Fruit fly (Drosophila melanogaster) whole organism, embryonic: Measurements from ENCODE around the gene MED15.

Experiments used
- ATbp ChIP-seq: fragments of 200-800 bp; sonication (Bioruptor generic); optimal IDR thresholded peaks from 2 replicates; lab custom pipeline; 2017; ENCODE audit warnings: missing biosample characterization, mild to moderate bottlenecking, missing genetic modification characterization, missing genetic modification reagents
- Antp ChIP-seq: fragments of 200-800 bp; sonication (Bioruptor generic); optimal IDR thresholded peaks from 3 replicates; lab custom pipeline; 2016; ENCODE audit warnings: missing biosample characterization, missing genetic modification characterization
- Atf3 ChIP-seq: fragments of 200-800 bp; sonication (Bioruptor generic); optimal IDR thresholded peaks from 3 replicates; lab custom pipeline; 2016; ENCODE audit warnings: missing biosample characterization, missing genetic modification characterization
- CG10267 ChIP-seq: fragments of 200-800 bp; sonication (Bioruptor generic); optimal IDR thresholded peaks from 2 replicates; lab custom pipeline; 2018; ENCODE audit warnings: missing biosample characterization, mild to moderate bottlenecking, missing genetic modification characterization, moderate library complexity
- CG11456 ChIP-seq: fragments of 200-800 bp; sonication (Bioruptor generic); IDR thresholded peaks from 3 replicates; pipeline ENCODE4 v1.3.6; 2022; ENCODE audit warnings: missing biosample characterization, missing genetic modification characterization
- CG11504 ChIP-seq: fragments of 200-800 bp; sonication (Bioruptor generic); optimal IDR thresholded peaks from 3 replicates; lab custom pipeline; 2019; ENCODE audit warnings: missing biosample characterization, mild to moderate bottlenecking, missing genetic modification characterization, moderate library complexity
- CG12104 ChIP-seq: fragments of 200-800 bp; sonication (Bioruptor generic); optimal IDR thresholded peaks from 3 replicates; lab custom pipeline; 2016; ENCODE audit warnings: missing biosample characterization, missing genetic modification characterization
- CG13894 ChIP-seq: fragments of 200-800 bp; sonication (Bioruptor generic); optimal IDR thresholded peaks from 3 replicates; lab custom pipeline; 2018; ENCODE audit warnings: missing biosample characterization, mild to moderate bottlenecking, missing genetic modification characterization, moderate library complexity
- CG17568 ChIP-seq: fragments of 200-800 bp; sonication (Bioruptor generic); optimal IDR thresholded peaks from 2 replicates; lab custom pipeline; 2018; ENCODE audit warnings: missing biosample characterization, mild to moderate bottlenecking, missing genetic modification characterization, moderate library complexity
- CG18011 ChIP-seq: fragments of 200-800 bp; sonication (Bioruptor generic); optimal IDR thresholded peaks from 2 replicates; lab custom pipeline; 2017; ENCODE audit warnings: missing biosample characterization, missing genetic modification characterization, mild to moderate bottlenecking, moderate library complexity, missing genotype
- CG2889 ChIP-seq: fragments of 200-800 bp; sonication (Bioruptor generic); IDR thresholded peaks from 3 replicates; pipeline ENCODE4 v1.3.6; 2022; ENCODE audit warnings: missing biosample characterization, missing genetic modification characterization
- CG3065 ChIP-seq: fragments of 200-800 bp; sonication (Bioruptor generic); optimal IDR thresholded peaks from 2 replicates; lab custom pipeline; 2016; ENCODE audit warnings: missing biosample characterization, missing genetic modification characterization
- CG31441 ChIP-seq: fragments of 200-800 bp; sonication (Bioruptor generic); IDR thresholded peaks from 2 replicates; pipeline ENCODE4 v1.3.6; 2022; ENCODE audit warnings: missing biosample characterization, missing genetic modification characterization
- CG33213 ChIP-seq: fragments of 200-800 bp; sonication (Bioruptor generic); optimal IDR thresholded peaks from 3 replicates; lab custom pipeline; 2016; ENCODE audit warnings: missing biosample characterization, missing genetic modification characterization
- CG4617 ChIP-seq: fragments of 200-800 bp; sonication (Bioruptor generic); optimal IDR thresholded peaks from 3 replicates; lab custom pipeline; 2016; ENCODE audit warnings: missing biosample characterization, missing genetic modification characterization, borderline replicate concordance
- CG6175 ChIP-seq: fragments of 200-800 bp; sonication (Bioruptor generic); IDR thresholded peaks from 3 replicates; pipeline ENCODE4 v1.3.6; 2022; ENCODE audit warnings: missing biosample characterization, missing genetic modification characterization
- CG9437 ChIP-seq: fragments of 200-800 bp; sonication (Bioruptor generic); optimal IDR thresholded peaks from 2 replicates; lab custom pipeline; 2018; ENCODE audit warnings: missing biosample characterization, mild to moderate bottlenecking, missing genetic modification characterization
- CG9727 ChIP-seq: fragments of 200-800 bp; sonication (Bioruptor generic); optimal IDR thresholded peaks from 3 replicates; lab custom pipeline; 2017; ENCODE audit warnings: missing biosample characterization, mild to moderate bottlenecking, missing genetic modification characterization
- CG9797 ChIP-seq: fragments of 200-800 bp; sonication (Bioruptor generic); optimal IDR thresholded peaks from 3 replicates; lab custom pipeline; 2018; ENCODE audit warnings: missing biosample characterization, mild to moderate bottlenecking, missing genetic modification characterization
- Deaf1 ChIP-seq: fragments of 200-800 bp; optimal IDR thresholded peaks from 3 replicates; lab custom pipeline; 2019; ENCODE audit warnings: missing biosample characterization, mild to moderate bottlenecking, missing genetic modification characterization, moderate library complexity
- Dip3 ChIP-seq: fragments of 200-800 bp; sonication (Bioruptor generic); optimal IDR thresholded peaks from 3 replicates; lab custom pipeline; 2016; ENCODE audit warnings: missing biosample characterization, missing genetic modification characterization
- Doc3 ChIP-seq: fragments of 200-800 bp; sonication (Bioruptor generic); IDR thresholded peaks from 3 replicates; pipeline ENCODE4 v1.3.6; 2022; ENCODE audit warnings: missing biosample characterization, missing genetic modification characterization; ENCODE audit not compliant: partially characterized antibody
- Dp ChIP-seq: fragments of 200-800 bp; sonication (Bioruptor generic); optimal IDR thresholded peaks from 2 replicates; lab custom pipeline; 2018; ENCODE audit warnings: missing biosample characterization, mild to moderate bottlenecking, missing genetic modification characterization, moderate library complexity
- Hmr ChIP-seq: fragments of 200-800 bp; sonication (Bioruptor generic); optimal IDR thresholded peaks from 3 replicates; lab custom pipeline; 2017; ENCODE audit warnings: mild to moderate bottlenecking, missing biosample characterization, missing genetic modification reagents, missing genetic modification characterization
- Hr3 ChIP-seq: fragments of 200-800 bp; sonication (Bioruptor generic); optimal IDR thresholded peaks from 3 replicates; lab custom pipeline; 2016; ENCODE audit warnings: missing biosample characterization, missing genetic modification characterization
- Jarid2 ChIP-seq: fragments of 200-800 bp; sonication (Bioruptor generic); optimal IDR thresholded peaks from 3 replicates; lab custom pipeline; 2017; ENCODE audit warnings: mild to moderate bottlenecking, missing biosample characterization, missing genetic modification reagents, missing genetic modification characterization
- MBD-R2 ChIP-seq: fragments of 200-800 bp; sonication (Bioruptor generic); IDR thresholded peaks from 2 replicates; pipeline ENCODE4 v1.3.6; 2022; ENCODE audit warnings: missing biosample characterization, missing genetic modification characterization
- Max ChIP-seq: fragments of 200-800 bp; sonication (Bioruptor generic); optimal IDR thresholded peaks from 2 replicates; lab custom pipeline; 2016; ENCODE audit warnings: missing biosample characterization, mild to moderate bottlenecking, missing genetic modification characterization
- Mes4 ChIP-seq: fragments of 200-800 bp; sonication (Bioruptor generic); optimal IDR thresholded peaks from 2 replicates; lab custom pipeline; 2016; ENCODE audit warnings: missing biosample characterization, missing genetic modification characterization
- Usf ChIP-seq: fragments of 200-800 bp; sonication (Bioruptor generic); optimal IDR thresholded peaks from 2 replicates; lab custom pipeline; 2017; ENCODE audit warnings: missing genotype, missing biosample characterization, missing genetic modification characterization
- bsh ChIP-seq, 2 experiments: fragments of 200-800 bp; sonication (Bioruptor generic); optimal IDR thresholded peaks; 2 replicates each; lab custom pipeline; 2017 to 2018; ENCODE audit warnings: mild to moderate bottlenecking in 2 of 2, missing biosample characterization in 2 of 2, missing genetic modification characterization in 2 of 2, moderate library complexity in 1 of 2
- cato ChIP-seq: fragments of 200-800 bp; sonication (Bioruptor generic); optimal IDR thresholded peaks from 2 replicates; lab custom pipeline; 2016; ENCODE audit warnings: missing biosample characterization, missing genetic modification characterization, borderline replicate concordance
- dati ChIP-seq: fragments of 200-800 bp; sonication (Bioruptor generic); IDR thresholded peaks from 2 replicates; pipeline ENCODE4 v1.3.6; 2022; ENCODE audit warnings: missing biosample characterization, missing genetic modification characterization
- dimm ChIP-seq: fragments of 200-800 bp; sonication (Bioruptor generic); IDR thresholded peaks from 2 replicates; pipeline ENCODE4 v1.3.6; 2022; ENCODE audit warnings: missing biosample characterization, missing genetic modification characterization
- esg ChIP-seq: fragments of 200-800 bp; sonication (Bioruptor generic); conservative IDR thresholded peaks from 2 replicates; pipeline ENCODE4 v1.3.6; 2022; ENCODE audit warnings: missing biosample characterization, missing genetic modification characterization
- fru ChIP-seq: fragments of >200 bp; optimal IDR thresholded peaks from 2 replicates; lab custom pipeline; 2017
- gcm ChIP-seq: fragments of 200-800 bp; sonication (Bioruptor generic); optimal IDR thresholded peaks from 2 replicates; lab custom pipeline; 2019; ENCODE audit warnings: missing biosample characterization, mild to moderate bottlenecking, missing genetic modification characterization, moderate library complexity
- ham ChIP-seq: fragments of 200-800 bp; sonication (Bioruptor generic); IDR thresholded peaks from 2 replicates; pipeline ENCODE4 v1.3.6; 2022; ENCODE audit warnings: missing biosample characterization, missing genetic modification characterization
- klu ChIP-seq: fragments of 200-800 bp; sonication (Bioruptor generic); IDR thresholded peaks from 2 replicates; pipeline ENCODE4 v1.3.6; 2022; ENCODE audit warnings: missing biosample characterization, missing genetic modification characterization
- maf-S ChIP-seq: fragments of 200-800 bp; sonication (Bioruptor generic); optimal IDR thresholded peaks from 2 replicates; lab custom pipeline; 2016; ENCODE audit warnings: missing biosample characterization, missing genetic modification characterization
- mirr ChIP-seq: fragments of 200-800 bp; sonication (Bioruptor generic); optimal IDR thresholded peaks from 3 replicates; lab custom pipeline; 2018; ENCODE audit warnings: missing biosample characterization, mild to moderate bottlenecking, missing genetic modification characterization
- pb ChIP-seq: fragments of 200-800 bp; sonication (Bioruptor generic); optimal IDR thresholded peaks from 3 replicates; lab custom pipeline; 2016; ENCODE audit warnings: missing biosample characterization, missing genetic modification characterization
- shn ChIP-seq: fragments of 200-800 bp; sonication (Bioruptor generic); optimal IDR thresholded peaks from 3 replicates; lab custom pipeline; 2016; ENCODE audit warnings: missing biosample characterization, missing genetic modification characterization
- sima ChIP-seq: fragments of 200-800 bp; sonication (Bioruptor generic); optimal IDR thresholded peaks from 2 replicates; lab custom pipeline; 2016; ENCODE audit warnings: missing biosample characterization, missing genetic modification characterization
- sisA ChIP-seq: fragments of 200-800 bp; sonication (Bioruptor generic); IDR thresholded peaks from 2 replicates; pipeline ENCODE4 v1.3.6; 2022; ENCODE audit warnings: missing biosample characterization, missing genetic modification characterization
- tio ChIP-seq: fragments of 200-800 bp; sonication (Bioruptor generic); optimal IDR thresholded peaks from 2 replicates; lab custom pipeline; 2017; ENCODE audit warnings: missing biosample characterization, missing genetic modification characterization, inconsistent platforms
- tna ChIP-seq: fragments of 200-800 bp; sonication (Bioruptor generic); IDR thresholded peaks from 2 replicates; pipeline ENCODE4 v1.3.6; 2022; ENCODE audit warnings: missing biosample characterization, missing genetic modification characterization; ENCODE audit not compliant: partially characterized antibody
- twi ChIP-seq: fragments of 200-800 bp; optimal IDR thresholded peaks from 2 replicates; lab custom pipeline; 2019; ENCODE audit warnings: missing biosample characterization, mild to moderate bottlenecking, missing genetic modification characterization, moderate library complexity

Gene MED15

DNA sequence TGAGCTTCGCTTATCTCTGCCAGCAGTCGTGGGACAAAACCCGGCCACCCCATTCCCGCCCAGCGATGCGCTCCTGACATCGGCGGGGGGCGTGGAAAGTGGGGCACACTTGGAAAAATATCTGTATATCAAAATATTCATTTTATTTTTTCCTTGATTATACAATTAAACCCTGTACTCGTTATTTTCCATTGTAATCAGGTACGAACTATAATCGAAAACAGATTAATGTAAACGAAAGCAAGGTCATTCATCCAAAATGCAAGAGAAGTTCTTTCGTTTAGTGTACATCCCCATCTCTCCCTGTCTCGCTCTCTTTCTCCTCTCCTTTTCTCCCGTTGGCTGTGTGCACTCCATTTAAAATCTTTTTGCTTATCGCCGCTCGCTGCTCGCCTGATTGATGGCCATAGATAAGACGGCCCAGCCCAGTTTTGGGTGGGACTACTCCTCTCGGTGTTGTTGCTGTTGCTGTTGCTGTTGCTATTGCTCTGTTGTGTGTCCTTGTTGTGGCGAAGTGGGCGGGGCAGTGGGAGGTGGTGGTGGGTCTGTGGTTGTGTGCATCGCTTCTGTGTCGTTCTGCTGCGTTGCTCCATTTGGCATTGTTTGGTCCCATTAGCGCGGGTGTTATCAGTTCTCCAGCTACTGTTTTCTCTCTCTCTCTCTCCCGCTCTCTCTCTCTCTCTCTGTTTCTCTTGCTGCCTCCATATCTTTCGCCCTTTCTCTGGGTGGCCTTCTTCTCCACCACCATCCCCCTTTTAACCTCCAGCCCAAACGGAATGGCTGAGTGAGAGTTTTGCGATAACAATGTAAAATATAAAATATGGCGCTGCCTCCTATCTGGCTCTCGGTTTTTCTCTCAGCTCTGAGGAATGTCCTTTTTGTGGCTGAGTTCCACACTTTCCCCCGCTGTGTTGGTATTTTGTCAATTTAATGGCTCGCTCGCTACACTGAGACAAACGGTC, 43.5 kb downstream of the MED15 start (continued):
- no peak for TF ChIP-seq tna (GFP tag; lab: Robert Waterston, UW)
- TF ChIP-seq Dp = no peak
- peak; percentile 41 for TF ChIP-seq CG13894 (tag; lab: Kevin White, UChicago)
- peak; percentile 74 for TF ChIP-seq Hmr
- peak; percentile 16 for TF ChIP-seq shn (GFP tag; lab: Kevin White, UChicago)
- TF ChIP-seq CG2889 (GFP tag; lab: Robert Waterston, UW) = peak; percentile 41; the same call in 1 of the 3 replicates
- TF ChIP-seq CG12104 = peak; percentile 59
- TF ChIP-seq CG33213 (GFP tag; lab: Kevin White, UChicago) = no peak
- TF ChIP-seq sisA (GFP tag; lab: Robert Waterston, UW) = peak; percentile 82
- peak; percentile 34; the same call in 1 of the 2 replicates for TF ChIP-seq MBD-R2 (GFP tag; lab: Robert Waterston, UW)
- TF ChIP-seq mirr (GFP tag; lab: Kevin White, UChicago) = no peak
- TF ChIP-seq Deaf1 (tag; lab: Kevin White, UChicago) = peak; percentile 36
- TF ChIP-seq CG4617 (GFP tag; lab: Kevin White, UChicago) = peak; percentile 19
- TF ChIP-seq ATbp (GFP tag; lab: Kevin White, UChicago) = peak; percentile 86
- TF ChIP-seq CG3065 = peak; percentile 39
- TF ChIP-seq klu (GFP tag; lab: Robert Waterston, UW) = 0 out of 2 replicates have a peak, but pooled peaks have one; percentile 39
- no peak for TF ChIP-seq Doc3
- peak; percentile 56 for TF ChIP-seq Atf3 (GFP tag; lab: Kevin White, UChicago)
- TF ChIP-seq tio (GFP tag; lab: Kevin White, UChicago) = peak; percentile 60
- peak; percentile 48 for TF ChIP-seq Jarid2 (GFP tag; lab: Kevin White, UChicago)
- peak; percentile 32; the same call in 1 of the 2 replicates for TF ChIP-seq dimm (GFP tag; lab: Robert Waterston, UW)
- TF ChIP-seq cato (GFP tag; lab: Kevin White, UChicago) = peak; percentile 58
- TF ChIP-seq Max = peak; percentile 53
- peak; percentile 67 for TF ChIP-seq Mes4 (GFP tag; lab: Kevin White, UChicago)
- TF ChIP-seq esg (GFP tag; lab: Robert Waterston, UW) = peak; percentile 61
- TF ChIP-seq CG9797 (GFP tag; lab: Kevin White, UChicago) = no peak
- peak; percentile 44 for TF ChIP-seq twi (tag; lab: Kevin White, UChicago)
- TF ChIP-seq dati (GFP tag; lab: Robert Waterston, UW) = peak; percentile 64
- TF ChIP-seq CG11456 (GFP tag; lab: Robert Waterston, UW) = peak; percentile 38; the same call in 1 of the 3 replicates
- peak; percentile 50 for TF ChIP-seq CG9437
- peak; percentile 41 for TF ChIP-seq maf-S (GFP tag; lab: Kevin White, UChicago)
- peak; percentile 84 for TF ChIP-seq CG11504
- TF ChIP-seq CG18011 (GFP tag; lab: Kevin White, UChicago) = peak; percentile 51
- TF ChIP-seq CG31441 = peak; percentile 89
- TF ChIP-seq gcm (GFP tag; lab: Kevin White, UChicago) = peak; percentile 71
- peak; percentile 18 for TF ChIP-seq Dip3 (GFP tag; lab: Kevin White, UChicago)
- TF ChIP-seq CG9727 (GFP tag; lab: Kevin White, UChicago) = peak; percentile 75
- TF ChIP-seq Usf (GFP tag; lab: Kevin White, UChicago) = peak; percentile 23
- TF ChIP-seq Antp = peak; percentile 60
- TF ChIP-seq CG10267 (tag; lab: Kevin White, UChicago) = peak; percentile 73
- no peak for TF ChIP-seq sima (GFP tag; lab: Kevin White, UChicago)
- TF ChIP-seq ham (GFP tag; lab: Robert Waterston, UW) = 0 out of 2 replicates have a peak, but pooled peaks have one; percentile 16
- TF ChIP-seq CG17568 (GFP tag; lab: Kevin White, UChicago) = peak; percentile 39
- TF ChIP-seq CG6175 = 0 out of 3 replicates have a peak, but pooled peaks have one; percentile 34
- TF ChIP-seq pb (GFP tag; lab: Kevin White, UChicago) = no peak
- no peak for TF ChIP-seq fru
- TF ChIP-seq Hr3 (GFP tag; lab: Kevin White, UChicago) = peak; percentile 76
- TF ChIP-seq bsh (GFP tag; optimal IDR thresholded peaks at IDR 0.05; lab: Kevin White, UChicago) = peak; percentile 27 to 90
